Worm (Caenorhabditis elegans) whole organism, late embryonic: ENCODE results near the gene scl-26.

Experiments used
- C08G9.2 ChIP-seq: sonication (generic microtip); optimal IDR thresholded peaks from 2 replicates; lab custom pipeline; 2016; ENCODE audit warnings: mild to moderate bottlenecking, missing genetic modification characterization, moderate library complexity, missing compliant biosample characterization
- C38D4.7 ChIP-seq: fragments of 200-800 bp; sonication (Bioruptor generic); optimal IDR thresholded peaks from 2 replicates; lab custom pipeline; 2018; ENCODE audit warnings: mild to moderate bottlenecking, missing genetic modification characterization, moderate library complexity, missing compliant biosample characterization
- K02D7.2 ChIP-seq: sonication (generic microtip); optimal IDR thresholded peaks from 2 replicates; lab custom pipeline; 2017; ENCODE audit warnings: mild to moderate bottlenecking, missing genetic modification characterization, missing compliant biosample characterization
- K09A11.1 ChIP-seq: sonication (generic microtip); optimal IDR thresholded peaks from 2 replicates; lab custom pipeline; 2017; ENCODE audit warnings: antibody characterized with exemption, mild to moderate bottlenecking, missing genetic modification characterization, missing compliant biosample characterization; ENCODE audit not compliant: insufficient read depth
- T23F11.4 ChIP-seq: fragments of 200-800 bp; sonication (Bioruptor generic); optimal IDR thresholded peaks from 2 replicates; lab custom pipeline; 2018; ENCODE audit warnings: mild to moderate bottlenecking, missing genetic modification characterization, missing compliant biosample characterization
- Y22D7AL.16 ChIP-seq: sonication (generic microtip); optimal IDR thresholded peaks from 2 replicates; lab custom pipeline; 2016; ENCODE audit warnings: missing genetic modification characterization, missing compliant biosample characterization
- ahr-1 ChIP-seq: sonication (generic microtip); optimal IDR thresholded peaks from 2 replicates; lab custom pipeline; 2016; ENCODE audit warnings: missing genetic modification characterization, missing compliant biosample characterization
- ceh-14 ChIP-seq: sonication (generic microtip); optimal IDR thresholded peaks from 2 replicates; lab custom pipeline; 2016; ENCODE audit warnings: missing genotype, missing genetic modification characterization, missing compliant biosample characterization
- ceh-18 ChIP-seq: sonication (generic microtip); optimal IDR thresholded peaks from 2 replicates; lab custom pipeline; 2016; ENCODE audit warnings: missing genetic modification characterization, missing compliant biosample characterization
- ceh-19 ChIP-seq: fragments of 200-800 bp; sonication (Bioruptor generic); optimal IDR thresholded peaks from 2 replicates; lab custom pipeline; 2018; ENCODE audit warnings: mild to moderate bottlenecking, missing genetic modification characterization, missing compliant biosample characterization
- ceh-24 ChIP-seq: sonication (generic microtip); optimal IDR thresholded peaks from 2 replicates; lab custom pipeline; 2016; ENCODE audit warnings: mild to moderate bottlenecking, missing genetic modification characterization, missing compliant biosample characterization
- ceh-34 ChIP-seq: sonication (generic microtip); optimal IDR thresholded peaks from 2 replicates; lab custom pipeline; 2016; ENCODE audit warnings: mild to moderate bottlenecking, missing genetic modification characterization, missing compliant biosample characterization
- ceh-48 ChIP-seq: sonication (generic microtip); optimal IDR thresholded peaks from 2 replicates; lab custom pipeline; 2016; ENCODE audit warnings: missing genetic modification characterization, inconsistent platforms, missing compliant biosample characterization
- ceh-9 ChIP-seq: sonication (generic microtip); optimal IDR thresholded peaks from 2 replicates; lab custom pipeline; 2016; ENCODE audit warnings: mild to moderate bottlenecking, missing genetic modification characterization, inconsistent platforms, missing compliant biosample characterization
- dmd-4 ChIP-seq: sonication (generic microtip); optimal IDR thresholded peaks from 2 replicates; lab custom pipeline; 2016; ENCODE audit warnings: borderline replicate concordance, missing genetic modification characterization, missing compliant biosample characterization
- dve-1 ChIP-seq: sonication (generic microtip); optimal IDR thresholded peaks from 2 replicates; lab custom pipeline; 2017; ENCODE audit warnings: antibody characterized with exemption, mild to moderate bottlenecking, missing genetic modification characterization, missing compliant biosample characterization
- fax-1 ChIP-seq: sonication (generic microtip); optimal IDR thresholded peaks from 2 replicates; lab custom pipeline; 2016; ENCODE audit warnings: missing genotype, missing genetic modification characterization, missing compliant biosample characterization
- fkh-10 ChIP-seq: fragments of 150-350 bp; optimal IDR thresholded peaks from 2 replicates; lab custom pipeline; 2014; ENCODE audit warnings: missing biosample characterization, missing genetic modification reagents, missing genetic modification characterization
- gmeb-2 ChIP-seq: sonication (generic microtip); optimal IDR thresholded peaks from 2 replicates; lab custom pipeline; 2016; ENCODE audit warnings: missing genetic modification characterization, inconsistent platforms, missing compliant biosample characterization
- hlh-13 ChIP-seq: fragments of 200-800 bp; sonication (Bioruptor generic); optimal IDR thresholded peaks from 2 replicates; lab custom pipeline; 2018; ENCODE audit warnings: mild to moderate bottlenecking, missing genetic modification characterization, missing compliant biosample characterization
- hlh-30 ChIP-seq: sonication (generic microtip); optimal IDR thresholded peaks from 2 replicates; lab custom pipeline; 2017; ENCODE audit warnings: antibody characterized with exemption, missing genetic modification characterization, missing compliant biosample characterization; ENCODE audit not compliant: insufficient read depth
- hlh-6 ChIP-seq: sonication (generic microtip); optimal IDR thresholded peaks from 2 replicates; lab custom pipeline; 2016; ENCODE audit warnings: missing genotype, missing genetic modification characterization, missing compliant biosample characterization
- hlh-8 ChIP-seq: sonication (generic microtip); optimal IDR thresholded peaks from 2 replicates; lab custom pipeline; 2016; ENCODE audit warnings: missing genotype, missing genetic modification characterization, missing compliant biosample characterization
- lim-6 ChIP-seq: sonication (generic microtip); optimal IDR thresholded peaks from 2 replicates; lab custom pipeline; 2016; ENCODE audit warnings: missing genetic modification characterization, missing compliant biosample characterization
- lin-11 ChIP-seq: fragments of 200-800 bp; sonication (Bioruptor generic); optimal IDR thresholded peaks from 2 replicates; lab custom pipeline; 2018; ENCODE audit warnings: mild to moderate bottlenecking, missing genetic modification characterization, missing compliant biosample characterization
- mec-3 ChIP-seq: sonication (generic microtip); optimal IDR thresholded peaks from 2 replicates; lab custom pipeline; 2016; ENCODE audit warnings: borderline replicate concordance, missing genetic modification characterization, missing compliant biosample characterization
- nfya-1 ChIP-seq: sonication (generic microtip); optimal IDR thresholded peaks from 2 replicates; lab custom pipeline; 2017; ENCODE audit warnings: missing genetic modification characterization, mild to moderate bottlenecking, missing compliant biosample characterization, antibody characterized with exemption, moderate library complexity
- nhr-11 ChIP-seq: fragments of 150-350 bp; optimal IDR thresholded peaks from 2 replicates; lab custom pipeline; 2014; ENCODE audit warnings: missing biosample characterization, missing genetic modification characterization
- nhr-232 ChIP-seq: sonication (generic microtip); optimal IDR thresholded peaks from 2 replicates; lab custom pipeline; 2016; ENCODE audit warnings: missing genetic modification characterization, missing compliant biosample characterization
- odd-2 ChIP-seq: sonication (generic microtip); optimal IDR thresholded peaks from 2 replicates; lab custom pipeline; 2017; ENCODE audit warnings: antibody characterized with exemption, mild to moderate bottlenecking, missing genetic modification characterization, missing compliant biosample characterization
- pax-1 ChIP-seq: fragments of 150-350 bp; optimal IDR thresholded peaks from 2 replicates; lab custom pipeline; 2014; ENCODE audit warnings: missing biosample characterization, missing genetic modification characterization
- pha-4 ChIP-seq: fragments of 150-350 bp; optimal IDR thresholded peaks from 2 replicates; lab custom pipeline; 2018; ENCODE audit warnings: missing biosample characterization, missing genetic modification reagents, missing genetic modification characterization
- pqm-1 ChIP-seq: sonication (generic microtip); optimal IDR thresholded peaks from 2 replicates; lab custom pipeline; 2016; ENCODE audit warnings: missing genetic modification characterization, missing compliant biosample characterization
- pros-1 ChIP-seq: fragments of 150-350 bp; optimal IDR thresholded peaks from 2 replicates; lab custom pipeline; 2014; ENCODE audit warnings: missing biosample characterization, missing genetic modification reagents, missing genetic modification characterization
- syd-9 ChIP-seq: sonication (generic microtip); optimal IDR thresholded peaks from 2 replicates; lab custom pipeline; 2016; ENCODE audit warnings: mild to moderate bottlenecking, missing genetic modification characterization, moderate library complexity, missing compliant biosample characterization
- tbx-7 ChIP-seq: sonication (generic microtip); optimal IDR thresholded peaks from 2 replicates; lab custom pipeline; 2016; ENCODE audit warnings: missing genotype, missing genetic modification characterization, missing compliant biosample characterization
- unc-3 ChIP-seq, 2 experiments: fragments of 200-800 bp in 1 of 2; sonication (Bioruptor generic) in 1 of 2; sonication (generic microtip) in 1 of 2; conservative IDR thresholded peaks in 1 of 2; optimal IDR thresholded peaks in 1 of 2; 2 replicates each; pipeline versions ENCODE4 v1.3.6 to Lab custom; 2016 to 2022; ENCODE audit warnings: missing compliant biosample characterization in 2 of 2, missing genetic modification characterization in 2 of 2, missing genetic modification reagents in 1 of 2
- unc-55 ChIP-seq: sonication (generic microtip); optimal IDR thresholded peaks from 2 replicates; lab custom pipeline; 2017; ENCODE audit warnings: missing biosample characterization, missing genetic modification reagents, missing genetic modification characterization
- zip-5 ChIP-seq: sonication (generic microtip); optimal IDR thresholded peaks from 2 replicates; lab custom pipeline; 2016; ENCODE audit warnings: missing genetic modification characterization, missing compliant biosample characterization
- ztf-16 ChIP-seq: sonication (generic microtip); optimal IDR thresholded peaks from 2 replicates; lab custom pipeline; 2017; ENCODE audit warnings: missing genetic modification characterization, missing compliant biosample characterization

The scl-26 gene

ce11 chrV:7631732-7632131, 30.4 kb upstream of the scl-26 start, which contains the start of gene srd-25:
TSS of gene srd-25 (plus strand) at chrV:7632032.
- no peak for TF ChIP-seq unc-55 (GFP tag; lab: Kevin White, UChicago)
- no peak for TF ChIP-seq K09A11.1 (tag; lab: Kevin White, UChicago)
- TF ChIP-seq syd-9 (tag; lab: Kevin White, UChicago): no peak
- no peak for TF ChIP-seq nhr-11 (tag; lab: Kevin White, UChicago)
- TF ChIP-seq nhr-232: no peak
- no peak for TF ChIP-seq odd-2 (tag; lab: Kevin White, UChicago)
- TF ChIP-seq hlh-30: no peak
- no peak for TF ChIP-seq pros-1 (tag; lab: Kevin White, UChicago)
- no peak for TF ChIP-seq Y22D7AL.16 (tag; lab: Kevin White, UChicago)
- no peak for TF ChIP-seq ceh-19 (GFP tag; lab: Kevin White, UChicago)
- TF ChIP-seq pax-1 (tag; lab: Kevin White, UChicago): no peak
- TF ChIP-seq tbx-7 (tag; lab: Kevin White, UChicago): no peak
- no peak for TF ChIP-seq hlh-6

ce11 chrV:7629504-7629903, 28.2 kb upstream of the scl-26 start, which contains the start of gene srd-30:
TSS of gene srd-30 (plus strand) at chrV:7629804.
- no peak for TF ChIP-seq pha-4 (tag; lab: Kevin White, UChicago)
- TF ChIP-seq lin-11 (tag; lab: Kevin White, UChicago): no peak
- TF ChIP-seq mec-3: no peak
- no peak for TF ChIP-seq pax-1 (tag; lab: Kevin White, UChicago)
- TF ChIP-seq pqm-1 (tag; lab: Kevin White, UChicago): no peak
- no peak for TF ChIP-seq ahr-1 (tag; lab: Kevin White, UChicago)
- no peak for TF ChIP-seq K02D7.2 (tag; lab: Kevin White, UChicago)
- TF ChIP-seq nfya-1: no peak
- TF ChIP-seq dmd-4 (tag; lab: Kevin White, UChicago): no peak
- no peak for TF ChIP-seq pros-1 (tag; lab: Kevin White, UChicago)
- no peak for TF ChIP-seq syd-9 (tag; lab: Kevin White, UChicago)
- no peak for TF ChIP-seq zip-5

ce11 chrV:7626550-7626949, 25.2 kb upstream of the scl-26 start, which contains the start of gene F07C4.6:
TSS of gene F07C4.6 (plus strand) at chrV:7626850.
- TF ChIP-seq hlh-13: no peak
- no peak for TF ChIP-seq fkh-10 (GFP tag; lab: Kevin White, UChicago)
- TF ChIP-seq pros-1 (tag; lab: Kevin White, UChicago): no peak
- TF ChIP-seq fax-1 (tag; lab: Kevin White, UChicago): no peak
- no peak for TF ChIP-seq ceh-18
- no peak for TF ChIP-seq K02D7.2 (tag; lab: Kevin White, UChicago)
- TF ChIP-seq lim-6: no peak
- TF ChIP-seq T23F11.4 (GFP tag; lab: Kevin White, UChicago): no peak
- no peak for TF ChIP-seq pqm-1 (tag; lab: Kevin White, UChicago)
- no peak for TF ChIP-seq zip-5
- TF ChIP-seq ceh-19 (GFP tag; lab: Kevin White, UChicago): no peak
- no peak for TF ChIP-seq C08G9.2
- no peak for TF ChIP-seq ceh-9 (tag; lab: Kevin White, UChicago)
- TF ChIP-seq ztf-16 (tag; lab: Kevin White, UChicago): no peak

ce11 chrV:7624652-7625051, 23.3 kb upstream of the scl-26 start, which contains the start of gene grsp-4:
TSS of gene grsp-4 (plus strand) at chrV:7624952.
- TF ChIP-seq hlh-6 (no peak), pqm-1 (tag; lab: Kevin White, UChicago) (no peak), ceh-34 (no peak), nhr-11 (tag; lab: Kevin White, UChicago) (no peak), ceh-24 (tag; lab: Kevin White, UChicago) (no peak), dve-1 (no peak), T23F11.4 (GFP tag; lab: Kevin White, UChicago) (no peak), unc-3 (GFP tag; conservative IDR thresholded peaks at IDR 0.05; lab: Robert Waterston, UW) (no peak), unc-3 (tag; optimal IDR thresholded peaks at IDR 0.05; lab: Kevin White, UChicago) (no peak), gmeb-2 (tag; lab: Kevin White, UChicago) (no peak), ceh-14 (no peak), Y22D7AL.16 (tag; lab: Kevin White, UChicago) (no peak), hlh-8 (no peak), syd-9 (tag; lab: Kevin White, UChicago) (no peak), C38D4.7 (GFP tag; lab: Kevin White, UChicago) (no peak), pha-4 (tag; lab: Kevin White, UChicago) (no peak), unc-55 (GFP tag; lab: Kevin White, UChicago) (no peak), ceh-9 (tag; lab: Kevin White, UChicago) (no peak), ceh-48 (tag; lab: Kevin White, UChicago) (no peak)
